Fruit fly (Drosophila melanogaster): ENCODE results near the gene CG6216.

DNA sequence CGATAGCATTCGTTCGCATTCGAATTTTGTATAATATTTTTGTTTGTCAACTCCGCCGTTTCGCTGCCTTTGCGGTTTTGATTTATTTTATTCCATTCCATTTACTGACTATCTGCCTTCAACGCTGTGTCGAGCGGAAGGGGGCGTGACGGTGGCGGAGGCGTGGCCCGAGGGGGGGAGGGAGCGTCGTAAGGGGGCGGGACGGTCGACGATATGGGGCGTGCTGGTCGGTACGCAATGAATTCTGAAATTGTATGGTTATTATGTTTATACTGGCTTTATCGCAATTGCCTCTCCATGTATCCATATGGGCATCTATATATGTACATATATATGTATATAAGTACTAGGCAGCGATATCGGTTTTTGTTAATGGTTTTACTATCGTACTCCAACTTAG lies 33.4 kb upstream of the CG6216 start:
- TF ChIP-seq Hr96 (GFP tag; optimal IDR thresholded peaks at IDR 0.05) = no peak
- no peak for TF ChIP-seq CG14711 (tag; optimal IDR thresholded peaks at IDR 0.05)
- no peak for TF ChIP-seq pad (GFP tag; optimal IDR thresholded peaks at IDR 0.05)
- peak; percentile 74 for TF ChIP-seq tj (GFP tag; optimal IDR thresholded peaks at IDR 0.05)
- no peak for TF ChIP-seq toe (GFP tag; optimal IDR thresholded peaks at IDR 0.05)

Data from whole organism, adult.